Fruit fly (Drosophila melanogaster) whole organism, larva: ENCODE measurements around the gene flfl.

Experiments
- noc ChIP-seq: fragments of 200-800 bp; sonication (Bioruptor generic); optimal IDR thresholded peaks from 3 replicates; lab custom pipeline; 2019; ENCODE audit warnings: missing biosample characterization, mild to moderate bottlenecking, missing genetic modification characterization, moderate library complexity

flfl gene

dm6 chr3R:13676137-13677086 lies 7.3 kb upstream of the flfl start, which contains the start of the genes Lkb1 and CG9588:
TSS of gene Lkb1 (plus strand) at chr3R:13676549.
TSS of gene CG9588 (minus strand) at chr3R:13676681.
- TF ChIP-seq noc (tag; lab: Kevin White, UChicago) = no peak

dm6 chr3R:13682994-13683623 lies 612 bp upstream of the flfl start:
- no peak for TF ChIP-seq noc (tag; lab: Kevin White, UChicago)

dm6 chr3R:13684569-13685402 lies 1.1 kb downstream of the flfl start:
- TF ChIP-seq noc (tag; lab: Kevin White, UChicago) = peak; percentile 22

dm6 chr3R:13685969-13686368 lies 2.2 kb downstream of the flfl start:
- no peak for TF ChIP-seq noc (tag; lab: Kevin White, UChicago)

DNA sequence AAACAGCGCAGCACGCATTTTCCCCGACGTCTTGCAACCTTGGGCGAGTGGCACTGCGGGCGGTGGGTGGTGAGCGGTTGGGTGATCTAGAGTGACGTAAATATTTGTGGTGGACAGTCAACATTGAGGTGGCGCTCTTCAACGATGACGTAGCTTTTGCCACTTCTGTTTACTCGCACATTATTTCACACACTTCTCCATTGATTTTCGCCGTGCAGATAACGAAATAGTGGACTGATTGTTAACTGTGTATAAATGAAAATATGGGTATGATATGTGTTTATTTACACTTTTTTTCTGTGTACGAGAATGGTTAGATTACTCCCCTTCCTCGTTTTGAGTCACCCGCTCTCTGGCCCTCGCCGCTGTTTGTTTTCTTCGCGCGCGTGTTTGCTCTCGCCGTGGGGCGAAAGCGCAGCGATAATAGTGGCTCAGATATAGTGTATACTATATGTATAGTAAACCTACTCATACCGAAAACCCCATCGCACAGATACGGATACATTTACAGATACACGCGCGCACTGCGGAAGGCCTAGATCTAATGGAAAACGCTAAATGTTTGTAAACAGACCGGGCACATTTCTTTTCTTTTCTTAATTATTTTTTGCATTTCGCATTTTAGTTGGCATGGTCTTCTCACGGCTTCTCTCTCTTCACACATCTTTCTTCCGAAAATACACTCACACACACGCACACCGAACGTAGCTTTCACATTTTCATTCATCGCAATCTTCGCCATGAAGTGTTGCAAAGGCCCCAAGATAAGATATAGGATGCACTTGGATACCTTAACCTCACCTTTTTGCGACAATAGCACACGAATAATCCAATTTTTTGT lies 2.9 kb downstream of the flfl start, which contains the start of gene omd:
omd (minus strand) TSS at position 840 of the 841 bp plus-strand sequence.
- peak; percentile 63 for TF ChIP-seq noc (tag; lab: Kevin White, UChicago)

dm6 chr3R:13693753-13694152 lies 10.0 kb downstream of the flfl start, which contains the start of gene CG14367:
TSS of gene CG14367 (plus strand) at chr3R:13694053.
- no peak for TF ChIP-seq noc (tag; lab: Kevin White, UChicago)

DNA sequence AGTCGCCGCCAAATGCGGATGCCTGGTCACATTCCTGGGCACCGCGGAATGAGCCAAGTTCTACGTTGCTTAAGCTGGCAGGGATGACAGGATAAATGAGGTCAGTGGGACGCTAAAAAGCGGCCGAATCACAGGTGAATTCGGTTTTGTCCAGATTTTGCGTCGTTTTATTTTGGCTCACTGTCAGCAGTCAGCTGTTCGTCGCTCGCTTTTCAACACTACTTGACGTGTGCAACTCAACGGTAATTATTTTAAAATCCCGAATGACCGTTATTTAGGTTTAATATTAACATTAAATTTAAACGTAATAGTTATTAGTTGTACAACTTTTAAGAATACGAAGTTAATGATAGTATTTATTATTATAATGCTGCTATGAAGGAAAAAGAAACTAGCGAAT lies 15.6 kb downstream of the flfl start:
- no peak for TF ChIP-seq noc (tag; lab: Kevin White, UChicago)

dm6 chr3R:13700192-13700591 lies 16.5 kb downstream of the flfl start, which contains the start of gene ninaB:
TSS of gene ninaB (plus strand) at chr3R:13700565.
- TF ChIP-seq noc (tag; lab: Kevin White, UChicago) = no peak

- no peak for TF ChIP-seq noc (tag; lab: Kevin White, UChicago)
Observed at dm6 chr3R:13700738-13701137, 17.0 kb downstream of the flfl start, which contains the start of gene f-cup. TSS of gene f-cup (minus strand) at chr3R:13700838.

DNA sequence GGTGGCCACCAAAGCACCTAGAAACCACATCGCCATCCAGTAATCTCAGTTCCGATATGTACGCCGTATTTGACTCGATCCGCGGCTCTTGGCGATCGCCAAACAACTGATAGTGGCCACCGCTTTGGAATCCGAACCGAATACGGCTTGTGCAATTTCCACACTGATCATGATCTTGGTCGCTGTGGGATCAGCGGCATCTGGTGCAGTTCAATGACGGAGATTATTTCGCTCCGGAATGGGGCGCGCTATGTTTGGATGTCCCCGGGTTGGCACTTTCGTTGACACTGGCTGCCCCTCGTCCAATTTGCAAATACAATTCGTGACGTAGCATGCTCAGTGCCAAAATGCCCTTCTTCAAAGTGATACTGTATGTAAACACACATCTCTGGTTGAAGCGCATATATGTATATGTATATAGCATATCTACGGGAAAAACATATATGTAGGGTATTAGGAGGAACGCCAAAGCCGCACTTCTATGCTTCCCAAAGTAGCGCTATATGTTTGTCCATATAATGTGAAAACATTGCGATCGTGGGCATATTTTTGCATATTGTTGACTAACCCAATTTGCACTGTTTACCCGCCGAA lies 21.7 kb downstream of the flfl start, which contains the start of gene Adgf-D:
Adgf-D (minus strand) TSS at position 111 of the 594 bp plus-strand sequence.
- TF ChIP-seq noc (tag; lab: Kevin White, UChicago) = no peak

- TF ChIP-seq noc (tag; lab: Kevin White, UChicago) = no peak
Observed at dm6 chr3R:13706457-13706856, 22.7 kb downstream of the flfl start, which contains the start of gene Adgf-C. TSS of gene Adgf-C (plus strand) at chr3R:13706757.

DNA sequence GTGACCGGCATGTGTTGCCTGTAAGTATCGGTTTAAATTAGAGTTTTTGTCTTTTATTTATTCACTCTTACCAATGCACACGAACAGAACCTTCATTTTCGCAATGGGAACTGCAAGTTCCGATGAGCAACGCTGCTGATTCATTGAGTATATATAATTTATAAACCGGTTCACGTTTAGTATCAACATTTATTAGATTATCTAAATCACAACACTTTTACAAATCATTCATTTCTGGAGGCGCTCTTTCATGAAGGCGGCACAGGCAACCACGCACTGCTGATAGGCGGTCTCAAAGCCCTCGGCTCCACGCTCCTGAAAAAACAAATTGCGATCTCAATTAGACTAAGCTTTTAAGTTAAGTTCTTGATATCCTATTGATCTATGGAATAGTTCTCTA lies 26.1 kb downstream of the flfl start, which contains the start of gene Argp:
Argp (minus strand) TSS at position 101 of the 400 bp plus-strand sequence.
- TF ChIP-seq noc (tag; lab: Kevin White, UChicago) = no peak

DNA sequence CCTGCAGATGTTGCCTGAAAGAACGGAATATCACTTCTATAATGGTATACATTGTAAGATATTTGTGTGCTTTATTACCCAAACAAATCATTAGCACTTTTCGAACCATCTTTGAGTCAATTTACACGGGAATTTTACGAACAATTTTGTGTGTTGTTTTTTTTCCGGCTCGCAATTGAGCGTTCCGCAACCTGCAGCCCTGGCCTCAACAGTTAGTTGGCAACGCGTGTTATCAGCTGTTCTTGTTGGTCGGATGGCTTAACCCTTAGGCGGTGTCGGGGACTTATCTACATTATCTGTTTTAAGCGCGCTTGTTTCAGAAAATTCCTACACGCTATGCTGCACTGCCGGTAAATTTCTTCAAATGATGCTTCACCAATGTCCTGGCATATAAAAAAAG lies 26.9 kb downstream of the flfl start:
- TF ChIP-seq noc (tag; lab: Kevin White, UChicago) = no peak

- TF ChIP-seq noc (tag; lab: Kevin White, UChicago) = no peak
Observed at dm6 chr3R:13711735-13712134, 28.0 kb downstream of the flfl start, which contains the start of the genes primo-1 and primo-2. TSS of gene primo-1 (minus strand) at chr3R:13711835. TSS of gene primo-2 (minus strand) at chr3R:13711835.
